Fruit fly (Drosophila melanogaster) whole organism, prepupa: ENCODE measurements around the gene Cftr.
A peak's percentile ranks its signal among the peaks of the same experiment; 100 is the strongest.

ENCODE experiments used
- CG10631 ChIP-seq: fragments of 200-800 bp; sonication (Bioruptor generic); optimal IDR thresholded peaks from 2 replicates; lab custom pipeline; 2016; ENCODE audit warnings: missing biosample characterization, missing genetic modification characterization
- CG10669 ChIP-seq: fragments of 200-800 bp; sonication (Bioruptor generic); optimal IDR thresholded peaks from 3 replicates; lab custom pipeline; 2018; ENCODE audit warnings: missing biosample characterization, mild to moderate bottlenecking, missing genetic modification characterization, moderate library complexity
- CG11294 ChIP-seq: fragments of 200-800 bp; sonication (Bioruptor generic); IDR thresholded peaks from 2 replicates; pipeline ENCODE4 v1.3.6; 2022; ENCODE audit warnings: missing biosample characterization, missing genetic modification characterization
- CG15336 ChIP-seq: fragments of 200-800 bp; sonication (Bioruptor generic); IDR thresholded peaks from 2 replicates; pipeline ENCODE4 v1.3.6; 2022; ENCODE audit warnings: missing biosample characterization, missing genetic modification characterization
- CG16779 ChIP-seq: fragments of 200-800 bp; sonication (Bioruptor generic); optimal IDR thresholded peaks from 3 replicates; lab custom pipeline; 2017; ENCODE audit warnings: missing biosample characterization, mild to moderate bottlenecking, missing genetic modification characterization
- CG3032 ChIP-seq: fragments of 200-800 bp; optimal IDR thresholded peaks from 2 replicates; lab custom pipeline; 2019; ENCODE audit warnings: missing biosample characterization, mild to moderate bottlenecking, missing genetic modification characterization, moderate library complexity
- CG34406 ChIP-seq: fragments of 200-800 bp; sonication (Bioruptor generic); optimal IDR thresholded peaks from 3 replicates; lab custom pipeline; 2016; ENCODE audit warnings: missing biosample characterization, missing genetic modification characterization
- CG3919 ChIP-seq: fragments of 200-800 bp; sonication (Bioruptor generic); optimal IDR thresholded peaks from 3 replicates; lab custom pipeline; 2016; ENCODE audit warnings: missing biosample characterization, missing genetic modification characterization
- CG6163 ChIP-seq: fragments of 200-800 bp; sonication (Bioruptor generic); IDR thresholded peaks from 3 replicates; pipeline ENCODE4 v1.3.6; 2022; ENCODE audit warnings: missing biosample characterization, missing genetic modification characterization
- CG6276 ChIP-seq: fragments of 200-800 bp; sonication (Bioruptor generic); optimal IDR thresholded peaks from 2 replicates; lab custom pipeline; 2017; ENCODE audit warnings: missing biosample characterization, mild to moderate bottlenecking, missing genetic modification characterization
- CG6808 ChIP-seq: fragments of 200-800 bp; sonication (Bioruptor generic); optimal IDR thresholded peaks from 3 replicates; lab custom pipeline; 2017; ENCODE audit warnings: missing biosample characterization, missing genetic modification characterization, mild to moderate bottlenecking, moderate library complexity, missing genetic modification reagents
- CG7368 ChIP-seq: fragments of 200-800 bp; sonication (Bioruptor generic); optimal IDR thresholded peaks from 3 replicates; lab custom pipeline; 2016; ENCODE audit warnings: missing biosample characterization, missing genetic modification characterization
- CG8319 ChIP-seq: fragments of 200-800 bp; sonication (Bioruptor generic); optimal IDR thresholded peaks from 3 replicates; lab custom pipeline; 2016; ENCODE audit warnings: missing biosample characterization, missing genetic modification characterization
- CG8632 ChIP-seq: fragments of 200-800 bp; sonication (Bioruptor generic); optimal IDR thresholded peaks from 3 replicates; lab custom pipeline; 2016; ENCODE audit warnings: missing biosample characterization, missing genetic modification characterization
- CG9139 ChIP-seq: fragments of 200-800 bp; sonication (Bioruptor generic); optimal IDR thresholded peaks from 3 replicates; lab custom pipeline; 2017; ENCODE audit warnings: missing biosample characterization, mild to moderate bottlenecking, missing genetic modification characterization
- Eip75B ChIP-seq: fragments of 200-800 bp; sonication (Bioruptor generic); optimal IDR thresholded peaks from 3 replicates; lab custom pipeline; 2016; ENCODE audit warnings: missing biosample characterization, missing genetic modification characterization
- Eip78C ChIP-seq: fragments of 200-800 bp; sonication (Bioruptor generic); peaks from one replicate; lab custom pipeline; 2016; ENCODE audit warnings: missing biosample characterization, missing genetic modification characterization
- Eip93F ChIP-seq: fragments of 200-800 bp; sonication (Bioruptor generic); optimal IDR thresholded peaks from 2 replicates; lab custom pipeline; 2016; ENCODE audit warnings: missing biosample characterization, mild to moderate bottlenecking, missing genetic modification characterization
- Ets21C ChIP-seq: fragments of 200-800 bp; sonication (Bioruptor generic); optimal IDR thresholded peaks from 3 replicates; lab custom pipeline; 2016; ENCODE audit warnings: missing biosample characterization, missing genetic modification characterization
- Ets96B ChIP-seq: fragments of 200-800 bp; optimal IDR thresholded peaks from 2 replicates; lab custom pipeline; 2019; ENCODE audit warnings: missing biosample characterization, mild to moderate bottlenecking, missing genetic modification characterization, moderate library complexity
- Gug ChIP-seq: fragments of 200-800 bp; sonication (Bioruptor generic); IDR thresholded peaks from 2 replicates; pipeline ENCODE4 v1.3.6; 2022; ENCODE audit warnings: missing biosample characterization, missing genetic modification characterization
- Hr4 ChIP-seq: fragments of 200-800 bp; sonication (Bioruptor generic); optimal IDR thresholded peaks from 3 replicates; lab custom pipeline; 2016; ENCODE audit warnings: missing biosample characterization, missing genetic modification characterization
- Lpt ChIP-seq: fragments of 200-800 bp; sonication (Bioruptor generic); optimal IDR thresholded peaks from 3 replicates; lab custom pipeline; 2016; ENCODE audit warnings: missing biosample characterization, missing genetic modification characterization
- Met ChIP-seq: fragments of 200-800 bp; sonication (Bioruptor generic); optimal IDR thresholded peaks from 3 replicates; lab custom pipeline; 2016; ENCODE audit warnings: missing biosample characterization, missing genetic modification characterization
- OdsH ChIP-seq: fragments of 200-800 bp; sonication (Bioruptor generic); optimal IDR thresholded peaks from 3 replicates; lab custom pipeline; 2016; ENCODE audit warnings: missing biosample characterization, missing genetic modification characterization
- Sox102F ChIP-seq: fragments of 200-800 bp; sonication (Bioruptor generic); optimal IDR thresholded peaks from 2 replicates; lab custom pipeline; 2016; ENCODE audit warnings: missing biosample characterization, mild to moderate bottlenecking, missing genetic modification characterization
- Sox14 ChIP-seq: fragments of 200-800 bp; sonication (Bioruptor generic); optimal IDR thresholded peaks from 3 replicates; lab custom pipeline; 2016; ENCODE audit warnings: missing biosample characterization, missing genetic modification characterization
- Sox15 ChIP-seq: fragments of 200-800 bp; sonication (Bioruptor generic); optimal IDR thresholded peaks from 3 replicates; lab custom pipeline; 2016; ENCODE audit warnings: missing biosample characterization, missing genetic modification characterization
- achi ChIP-seq: fragments of 200-800 bp; sonication (Bioruptor generic); optimal IDR thresholded peaks from 3 replicates; lab custom pipeline; 2016; ENCODE audit warnings: missing biosample characterization, missing genetic modification characterization
- acj6 ChIP-seq: fragments of 200-800 bp; sonication (Bioruptor generic); optimal IDR thresholded peaks from 3 replicates; lab custom pipeline; 2016; ENCODE audit warnings: missing biosample characterization, missing genetic modification characterization
- cyc ChIP-seq: fragments of 200-800 bp; sonication (Bioruptor generic); optimal IDR thresholded peaks from 3 replicates; lab custom pipeline; 2016; ENCODE audit warnings: missing biosample characterization, missing genetic modification characterization
- dac ChIP-seq: fragments of 200-800 bp; sonication (Bioruptor generic); optimal IDR thresholded peaks from 2 replicates; lab custom pipeline; 2017; ENCODE audit warnings: missing biosample characterization, mild to moderate bottlenecking, missing genetic modification characterization
- dsx ChIP-seq: fragments of 200-800 bp; optimal IDR thresholded peaks from 3 replicates; lab custom pipeline; 2019; ENCODE audit warnings: missing biosample characterization, mild to moderate bottlenecking, missing genetic modification characterization, moderate library complexity; ENCODE audit not compliant: poor library complexity, severe bottlenecking
- eg ChIP-seq: fragments of 200-800 bp; sonication (Bioruptor generic); IDR thresholded peaks from 3 replicates; pipeline ENCODE4 v1.3.6; 2022; ENCODE audit warnings: missing biosample characterization, missing genetic modification characterization
- esn ChIP-seq: fragments of 200-800 bp; sonication (Bioruptor generic); optimal IDR thresholded peaks from 2 replicates; lab custom pipeline; 2016; ENCODE audit warnings: missing biosample characterization, mild to moderate bottlenecking, missing genetic modification characterization, moderate library complexity
- fd59A ChIP-seq: fragments of 200-800 bp; sonication (Bioruptor generic); optimal IDR thresholded peaks from 2 replicates; lab custom pipeline; 2017; ENCODE audit warnings: missing biosample characterization, mild to moderate bottlenecking, missing genetic modification characterization, missing genetic modification reagents
- fd85E ChIP-seq: fragments of 200-800 bp; sonication (Bioruptor generic); optimal IDR thresholded peaks from 3 replicates; lab custom pipeline; 2016; ENCODE audit warnings: missing biosample characterization, missing genetic modification characterization
- fkh ChIP-seq: fragments of 200-800 bp; sonication (Bioruptor generic); optimal IDR thresholded peaks from 3 replicates; lab custom pipeline; 2017; ENCODE audit warnings: missing biosample characterization, mild to moderate bottlenecking, missing genetic modification characterization, moderate library complexity
- net ChIP-seq: fragments of 200-800 bp; sonication (Bioruptor generic); optimal IDR thresholded peaks from 3 replicates; lab custom pipeline; 2016; ENCODE audit warnings: missing biosample characterization, missing genetic modification characterization
- pdm3 ChIP-seq: fragments of 200-800 bp; sonication (Bioruptor generic); optimal IDR thresholded peaks from 3 replicates; lab custom pipeline; 2016; ENCODE audit warnings: missing biosample characterization, missing genetic modification characterization
- salr ChIP-seq, 2 experiments: fragments of 200-800 bp; sonication (Bioruptor generic); optimal IDR thresholded peaks; 3 replicates each; lab custom pipeline; 2016 to 2018; ENCODE audit warnings: missing biosample characterization in 2 of 2, missing genetic modification characterization in 2 of 2, mild to moderate bottlenecking in 1 of 2
- ss ChIP-seq, 2 experiments: fragments of 200-800 bp; sonication (Bioruptor generic); optimal IDR thresholded peaks; 2 replicates in 1 of 2; 3 replicates in 1 of 2; lab custom pipeline; 2017 to 2018; ENCODE audit warnings: mild to moderate bottlenecking in 2 of 2, missing biosample characterization in 2 of 2, missing genetic modification characterization in 2 of 2, moderate library complexity in 1 of 2
- svp ChIP-seq: fragments of 200-800 bp; sonication (Bioruptor generic); peaks from one replicate; lab custom pipeline; 2016; ENCODE audit warnings: missing biosample characterization, missing genetic modification characterization
- vri ChIP-seq: fragments of 200-800 bp; sonication (Bioruptor generic); optimal IDR thresholded peaks from 3 replicates; lab custom pipeline; 2016; ENCODE audit warnings: missing biosample characterization, mild to moderate bottlenecking, missing genetic modification characterization

Cftr gene

dm6 chr3R:24574123-24574522 lies 30.4 kb upstream of the Cftr start (continued):
- TF ChIP-seq Sox102F (GFP tag; lab: Kevin White, UChicago) (peak; percentile 4), CG15336 (GFP tag; lab: Robert Waterston, UW) (peak; percentile 20; the same call in 1 of the 2 replicates), Eip75B (GFP tag; lab: Kevin White, UChicago) (peak; percentile 25), ss (GFP tag; optimal IDR thresholded peaks at IDR 0.05; lab: Kevin White, UChicago) (peak; percentile 25 to 55), CG10631 (GFP tag; lab: Kevin White, UChicago) (peak; percentile 27), dsx (peak; percentile 57), CG10669 (peak; percentile 18)

DNA sequence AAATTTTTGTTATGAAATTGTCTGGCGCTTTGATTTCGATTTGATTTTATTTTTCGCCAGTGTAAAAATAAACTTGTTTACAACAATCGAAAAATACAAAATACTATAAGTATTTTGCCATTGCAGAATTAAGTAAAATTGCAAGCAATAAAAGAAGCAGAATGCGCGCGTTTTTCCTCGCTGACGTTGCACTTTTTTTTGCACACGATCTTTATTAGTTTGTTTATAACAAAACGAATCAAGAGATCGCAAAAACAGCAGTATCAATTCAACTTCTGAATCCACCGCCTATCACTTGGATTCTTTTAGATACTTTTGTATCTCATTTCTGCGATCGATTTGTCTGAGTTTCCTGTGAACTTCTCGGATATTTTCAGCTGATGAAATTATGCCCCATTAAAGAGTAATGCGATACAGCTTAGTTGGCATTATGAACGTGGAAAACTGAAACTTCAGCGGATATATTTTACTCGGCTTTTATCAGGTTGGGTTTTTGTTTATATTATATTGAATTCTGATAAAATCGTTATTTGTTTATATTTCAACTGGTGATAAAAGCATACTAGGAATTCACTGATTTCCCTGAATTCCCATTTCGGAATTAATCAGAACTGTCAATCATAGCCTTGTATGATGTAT lies 29.5 kb upstream of the Cftr start:
- TF ChIP-seq CG6808 (GFP tag; lab: Kevin White, UChicago) = no peak
- TF ChIP-seq Sox102F (GFP tag; lab: Kevin White, UChicago) = no peak
- no peak for TF ChIP-seq cyc (GFP tag; lab: Kevin White, UChicago)
- no peak for TF ChIP-seq vri (GFP tag; lab: Kevin White, UChicago)
- no peak for TF ChIP-seq fd85E (GFP tag; lab: Kevin White, UChicago)
- TF ChIP-seq acj6 (GFP tag; lab: Kevin White, UChicago) = no peak
- TF ChIP-seq Gug (GFP tag; lab: Robert Waterston, UW) = no peak

DNA sequence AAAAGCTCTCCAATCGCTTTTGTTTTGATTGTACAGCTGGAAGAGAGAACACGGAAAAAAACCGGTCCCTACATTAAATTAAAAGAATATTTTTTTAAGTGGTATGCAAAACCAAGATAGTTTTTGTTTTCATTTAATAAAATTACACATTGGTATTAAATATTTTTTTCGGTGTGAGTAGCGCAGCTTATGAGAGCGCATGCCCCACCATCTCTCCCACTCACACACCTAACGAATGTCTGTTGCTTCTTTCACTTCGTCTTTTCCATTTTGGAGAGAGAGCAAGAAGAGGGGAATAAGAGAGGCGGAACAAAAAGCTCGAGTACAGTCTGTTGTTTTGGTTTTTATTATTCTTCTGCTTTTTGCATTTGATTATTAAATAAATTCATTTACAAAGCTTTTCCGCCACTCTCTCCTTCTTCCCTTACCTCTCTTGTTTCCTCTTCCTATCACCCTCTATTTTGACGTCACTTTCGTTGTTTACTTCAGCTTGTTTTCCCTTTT lies 28.9 kb upstream of the Cftr start:
- peak; percentile 97 for TF ChIP-seq Ets96B (tag; lab: Kevin White, UChicago)
- TF ChIP-seq CG16779 (tag; lab: Kevin White, UChicago) = peak; percentile 96
- peak; percentile 99 for TF ChIP-seq CG8632 (GFP tag; lab: Kevin White, UChicago)
- TF ChIP-seq CG7368 = peak; percentile 98
- peak; percentile 100 for TF ChIP-seq CG6163
- TF ChIP-seq CG11294 (GFP tag; lab: Robert Waterston, UW) = peak; percentile 98
- peak; percentile 99 for TF ChIP-seq vri (GFP tag; lab: Kevin White, UChicago)
- peak; percentile 96 for TF ChIP-seq Ets21C (GFP tag; lab: Kevin White, UChicago)
- TF ChIP-seq svp = peak; percentile 100
- TF ChIP-seq Sox102F (GFP tag; lab: Kevin White, UChicago) = peak; percentile 99
- TF ChIP-seq OdsH = peak; percentile 98
- TF ChIP-seq CG34406 = peak; percentile 99
- peak; percentile 95 for TF ChIP-seq dsx
- TF ChIP-seq Eip78C (GFP tag; lab: Kevin White, UChicago) = peak; percentile 100
- peak; percentile 99 for TF ChIP-seq Eip75B (GFP tag; lab: Kevin White, UChicago)
- peak; percentile 98 for TF ChIP-seq Eip93F
- peak; percentile 96 for TF ChIP-seq CG3032 (tag; lab: Kevin White, UChicago)
- peak; percentile 100 for TF ChIP-seq eg
- peak; percentile 94 for TF ChIP-seq CG9139
- peak; percentile 89 for TF ChIP-seq CG6808 (GFP tag; lab: Kevin White, UChicago)
- TF ChIP-seq fd59A (GFP tag; lab: Kevin White, UChicago) = peak; percentile 92
- peak; percentile 99 for TF ChIP-seq Lpt (GFP tag; lab: Kevin White, UChicago)
- TF ChIP-seq ss (GFP tag; optimal IDR thresholded peaks at IDR 0.05; lab: Kevin White, UChicago) = peak; percentile 86 to 95
- peak; percentile 99 for TF ChIP-seq pdm3 (GFP tag; lab: Kevin White, UChicago)
- TF ChIP-seq CG3919 (GFP tag; lab: Kevin White, UChicago) = peak; percentile 99
- TF ChIP-seq CG8319 = peak; percentile 96
- TF ChIP-seq achi (GFP tag; lab: Kevin White, UChicago) = peak; percentile 98
- TF ChIP-seq acj6 (GFP tag; lab: Kevin White, UChicago) = peak; percentile 99
- peak; percentile 92 to 96 for TF ChIP-seq salr (GFP tag; optimal IDR thresholded peaks at IDR 0.05; lab: Kevin White, UChicago)
- peak; percentile 98 for TF ChIP-seq net (GFP tag; lab: Kevin White, UChicago)
- peak; percentile 99 for TF ChIP-seq Met
- TF ChIP-seq Sox14 (GFP tag; lab: Kevin White, UChicago) = peak; percentile 99
- TF ChIP-seq dac = peak; percentile 94
- TF ChIP-seq CG10669 = peak; percentile 95
- peak; percentile 98 for TF ChIP-seq CG6276
- TF ChIP-seq CG15336 (GFP tag; lab: Robert Waterston, UW) = peak; percentile 100
- TF ChIP-seq esn = peak; percentile 99
- peak; percentile 98 for TF ChIP-seq CG10631 (GFP tag; lab: Kevin White, UChicago)
- peak; percentile 92 for TF ChIP-seq fkh (GFP tag; lab: Kevin White, UChicago)
- peak; percentile 99 for TF ChIP-seq Hr4 (GFP tag; lab: Kevin White, UChicago)
- TF ChIP-seq Sox15 (GFP tag; lab: Kevin White, UChicago) = peak; percentile 94
